Worm (Caenorhabditis elegans): ENCODE data around the gene Y40A1A.3.
A peak's percentile ranks its signal among the peaks of the same experiment; 100 is the strongest.

The Y40A1A.3 gene

DNA sequence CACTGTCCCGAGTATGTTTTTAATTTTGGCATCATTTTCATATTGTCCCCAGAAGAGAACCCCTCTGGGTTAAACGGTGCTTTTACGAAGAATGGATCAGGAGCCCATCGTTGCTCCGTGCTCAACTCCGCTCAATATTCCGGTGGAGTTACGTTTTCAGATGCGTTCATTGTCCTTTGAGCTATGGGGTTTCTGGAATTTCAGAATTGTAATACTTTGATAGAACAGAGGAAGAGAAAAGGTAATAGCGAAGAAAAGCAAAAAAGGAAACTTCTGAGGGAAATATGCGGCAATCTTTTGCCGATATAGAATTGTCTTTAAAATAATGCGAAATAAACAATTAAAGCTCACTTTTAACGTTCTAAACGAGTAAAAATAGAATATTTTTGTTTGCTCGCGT, at the start of gene Y40A1A.3:
Y40A1A.3 (minus strand) TSS at position 101 of the 400 bp plus-strand sequence.
- TF ChIP-seq nhr-6 (tag; optimal IDR thresholded peaks at IDR 0.05): no peak
- no peak for TF ChIP-seq lsy-2 (tag; optimal IDR thresholded peaks at IDR 0.05)
- no peak for TF ChIP-seq madf-9 (GFP tag; conservative IDR thresholded peaks at IDR 0.05)
- TF ChIP-seq ces-1 (GFP tag; optimal IDR thresholded peaks at IDR 0.05): no peak
- no peak for TF ChIP-seq ceh-32 (tag; optimal IDR thresholded peaks at IDR 0.05; ENCODE audit: poor library complexity)
- no peak for TF ChIP-seq nhr-77 (tag; optimal IDR thresholded peaks at IDR 0.05)
- no peak for TF ChIP-seq daf-12 (tag; optimal IDR thresholded peaks at IDR 0.05)
- no peak for TF ChIP-seq lin-13 (GFP tag; optimal IDR thresholded peaks at IDR 0.05)

DNA sequence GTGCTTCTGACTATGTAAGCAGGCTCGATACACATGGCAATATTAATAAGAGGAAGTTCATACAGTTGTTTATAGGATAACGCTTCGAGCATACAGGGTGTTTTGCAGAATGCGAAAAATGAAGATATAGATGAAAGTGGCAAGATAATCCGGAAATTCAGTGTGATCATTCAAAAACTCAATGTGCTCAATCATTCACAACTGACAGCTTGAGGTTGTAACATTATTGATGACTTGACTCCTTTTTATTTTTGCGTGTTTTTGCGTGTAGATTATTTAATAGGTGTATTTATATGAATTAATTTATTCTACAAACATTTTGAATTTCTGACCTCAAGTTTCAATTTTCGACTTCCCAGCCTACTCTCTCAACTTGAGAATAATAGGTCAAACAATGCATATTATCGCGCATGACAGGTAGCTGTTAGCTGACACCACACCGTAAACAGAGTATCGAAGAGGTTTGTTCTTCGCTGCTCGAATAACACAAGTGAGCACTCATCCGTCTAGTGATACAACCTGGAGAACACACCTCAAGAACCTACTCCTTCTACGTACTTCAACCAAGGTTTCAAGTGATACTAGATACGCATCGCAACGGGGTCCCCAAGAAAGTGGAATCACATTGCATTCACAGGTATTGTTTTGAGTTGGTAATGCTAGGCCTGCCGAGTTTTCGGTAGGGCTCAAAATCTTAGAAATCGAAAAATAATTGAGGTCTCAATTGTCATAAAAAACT, 49.5 kb upstream of the Y40A1A.3 start:
- TF ChIP-seq aha-1 (tag) (peak; percentile 53), mep-1 (tag; optimal IDR thresholded peaks at IDR 0.05) (no peak), unc-62 (GFP tag; optimal IDR thresholded peaks at IDR 0.05 in 1 of 2) (peak in 1 of 2 experiments; percentile 88), unc-62 (tag; optimal IDR thresholded peaks at IDR 0.05) (no peak)

DNA sequence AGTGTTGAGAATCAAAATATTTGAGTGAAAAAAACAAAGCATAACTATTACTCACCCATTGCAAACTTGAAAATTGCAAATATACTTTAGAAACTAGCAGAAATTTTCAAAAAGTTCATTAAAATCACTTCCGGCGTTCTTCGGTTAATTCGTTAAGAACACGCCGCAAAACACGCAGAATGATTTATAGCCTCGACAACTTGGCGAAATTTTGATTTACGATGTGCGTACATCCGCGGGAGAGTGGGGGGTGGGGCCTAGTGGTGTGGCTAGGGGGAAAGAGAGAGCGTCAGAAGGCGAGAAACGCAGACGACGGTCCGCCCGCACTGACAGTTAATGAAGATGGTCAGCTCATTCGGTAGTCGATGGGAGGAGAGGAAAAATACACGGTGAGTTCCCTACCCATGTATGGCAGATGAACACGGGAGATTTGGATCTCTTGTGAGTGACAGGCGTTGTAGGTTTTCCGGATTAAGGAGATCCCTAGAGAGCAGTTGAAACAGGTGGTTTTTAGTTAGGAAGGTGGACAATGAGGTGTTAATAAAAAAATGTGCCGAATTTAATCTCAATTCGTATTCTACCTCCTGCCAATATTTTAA, 48.4 kb upstream of the Y40A1A.3 start, which contains the start of gene igcm-4:
igcm-4 (minus strand) TSS at position 237 of the 599 bp plus-strand sequence.
- TF ChIP-seq ceh-20 (GFP tag; IDR thresholded peaks at IDR 0.05) (peak; percentile 46; the same call in 1 of the 2 replicates), pqm-1 (tag; optimal IDR thresholded peaks at IDR 0.05) (no peak), unc-62 (GFP tag; optimal IDR thresholded peaks at IDR 0.05 in 1 of 2) (peak in 1 of 2 experiments; percentile 46), unc-62 (tag; optimal IDR thresholded peaks at IDR 0.05) (no peak)

DNA sequence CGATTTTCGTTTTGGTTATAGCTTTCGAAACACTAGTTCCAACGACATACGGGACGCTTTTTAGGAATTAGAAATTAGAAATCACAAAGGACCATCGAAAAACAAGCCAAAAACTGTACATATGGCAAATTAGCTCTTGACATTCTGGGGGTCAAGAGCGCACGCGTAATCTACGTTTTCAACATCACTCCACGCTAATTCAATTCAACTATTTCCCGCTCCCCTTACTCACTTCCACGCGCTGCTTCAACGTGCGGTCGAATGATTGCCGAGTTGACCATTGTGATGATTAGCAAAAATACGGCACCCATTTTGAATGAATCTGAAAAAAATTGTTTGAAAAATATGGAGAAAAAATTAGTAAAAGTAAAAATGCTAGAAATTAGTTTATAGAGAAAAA, 47.8 kb upstream of the Y40A1A.3 start:
- TF ChIP-seq unc-62 (GFP tag; optimal IDR thresholded peaks at IDR 0.05 in 1 of 2) (peak in 1 of 2 experiments; percentile 8), unc-62 (tag; optimal IDR thresholded peaks at IDR 0.05) (no peak), aha-1 (tag) (peak; percentile 56), dmd-8 (GFP tag; IDR thresholded peaks at IDR 0.05) (no peak)

DNA sequence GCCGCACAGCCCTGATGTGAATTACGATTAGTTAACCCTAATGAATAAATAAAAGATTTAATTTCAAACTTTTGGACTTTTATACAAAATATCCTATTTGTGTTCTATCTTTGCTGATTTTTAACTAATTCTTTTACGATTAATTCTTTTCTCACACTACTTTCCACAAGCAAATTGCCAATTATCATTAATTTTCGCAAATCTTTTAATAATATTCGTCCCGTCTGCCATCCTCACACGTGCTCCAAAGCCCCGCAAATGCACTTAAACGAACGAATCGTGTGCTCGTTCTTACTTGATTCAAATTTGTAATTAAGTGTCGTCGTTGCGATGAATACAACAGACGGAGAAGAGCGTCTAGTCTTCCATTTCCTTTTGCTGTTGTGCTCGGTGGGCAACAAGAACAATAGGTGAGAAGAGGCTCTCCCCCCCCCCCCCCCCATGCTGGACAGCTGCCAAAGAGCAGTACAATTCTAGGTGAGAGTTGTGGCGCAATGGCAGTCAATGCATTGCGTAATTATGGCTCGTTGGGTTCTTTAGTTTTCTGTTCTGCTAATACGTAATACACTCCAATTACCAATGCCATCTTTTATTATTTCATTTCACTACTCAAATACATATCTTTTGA, 46.8 kb upstream of the Y40A1A.3 start:
- TF ChIP-seq lir-3 (tag; optimal IDR thresholded peaks at IDR 0.05): no peak

DNA sequence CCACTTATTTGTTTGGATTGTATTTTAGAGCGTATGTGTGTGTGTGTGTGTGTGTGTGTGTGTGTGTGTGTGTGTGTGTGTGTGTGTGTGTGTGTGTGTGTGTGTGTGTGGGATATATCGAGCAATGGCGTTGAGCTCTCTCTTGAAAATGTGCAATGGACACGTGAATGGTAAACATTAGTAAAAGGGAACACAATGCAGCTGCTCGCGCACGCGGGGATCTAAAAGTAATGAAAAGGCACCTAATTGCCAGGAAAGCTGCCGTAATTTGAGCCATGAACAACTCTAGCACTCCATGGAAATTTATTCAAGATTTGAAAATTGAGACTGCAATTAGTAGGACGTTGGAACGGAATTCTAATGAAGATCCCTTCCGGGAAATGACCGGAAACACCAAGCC, 45.4 kb upstream of the Y40A1A.3 start:
- TF ChIP-seq dve-1 (tag; optimal IDR thresholded peaks at IDR 0.05; ENCODE audit: insufficient read depth): no peak

DNA sequence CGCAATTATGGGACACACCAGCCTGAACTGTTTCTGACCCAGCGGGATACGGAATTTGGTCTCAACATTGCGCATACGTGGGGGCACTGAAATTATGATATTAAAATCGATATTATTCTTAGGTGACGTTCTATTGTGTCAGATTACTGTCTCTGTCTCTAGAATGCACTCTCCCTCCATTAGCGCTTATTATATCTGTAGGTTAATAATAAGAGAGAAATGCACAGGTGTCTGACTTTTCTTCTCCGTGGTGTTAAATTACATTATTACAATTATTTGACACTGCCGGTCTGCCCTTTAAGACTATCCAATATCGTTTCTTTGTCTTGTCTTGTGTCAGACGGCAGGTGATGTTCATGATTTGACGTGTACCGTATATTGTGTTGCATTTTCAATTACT, 44.8 kb upstream of the Y40A1A.3 start:
- TF ChIP-seq lin-29 (GFP tag; IDR thresholded peaks at IDR 0.05) (no peak), pqm-1 (tag; optimal IDR thresholded peaks at IDR 0.05) (no peak), dmd-8 (GFP tag; IDR thresholded peaks at IDR 0.05) (no peak), mxl-3 (GFP tag; optimal IDR thresholded peaks at IDR 0.05) (no peak), nhr-111 (GFP tag; optimal IDR thresholded peaks at IDR 0.05) (no peak), nhr-41 (GFP tag; IDR thresholded peaks at IDR 0.05) (no peak), hlh-11 (tag; optimal IDR thresholded peaks at IDR 0.05) (no peak), php-3 (GFP tag; IDR thresholded peaks at IDR 0.05) (no peak), daf-12 (tag; optimal IDR thresholded peaks at IDR 0.05) (no peak), mdl-1 (tag; optimal IDR thresholded peaks at IDR 0.05) (no peak), Y48G9A.11 (GFP tag; IDR thresholded peaks at IDR 0.05) (no peak)
